Worm (Caenorhabditis elegans) whole organism, young adult: Measurements from ENCODE around the gene F11E6.4.

Source experiments
- B0261.1 ChIP-seq: sonication (generic microtip); optimal IDR thresholded peaks from 2 replicates; lab custom pipeline; 2016; ENCODE audit warnings: mild to moderate bottlenecking, missing genetic modification characterization, moderate library complexity, missing compliant biosample characterization
- C06A6.2 ChIP-seq: fragments of 200-800 bp; sonication (Bioruptor generic); conservative IDR thresholded peaks from 2 replicates; pipeline ENCODE4 v1.3.6; 2022; ENCODE audit warnings: missing genetic modification characterization, missing compliant biosample characterization
- F57A8.1 ChIP-seq: fragments of 200-800 bp; sonication (Bioruptor generic); optimal IDR thresholded peaks from 2 replicates; lab custom pipeline; 2018; ENCODE audit warnings: mild to moderate bottlenecking, missing genetic modification characterization, moderate library complexity, missing compliant biosample characterization
- T26A5.8 ChIP-seq: sonication (generic microtip); optimal IDR thresholded peaks from 2 replicates; lab custom pipeline; 2016; ENCODE audit warnings: missing genetic modification characterization, missing compliant biosample characterization
- Y53F4B.3 ChIP-seq: fragments of 200-800 bp; sonication (Bioruptor generic); IDR thresholded peaks from 2 replicates; pipeline ENCODE4 v1.3.6; 2022; ENCODE audit warnings: missing genetic modification reagents, missing genetic modification characterization, missing compliant biosample characterization
- Y53G8AR.9 ChIP-seq: fragments of 200-800 bp; sonication (Bioruptor generic); conservative IDR thresholded peaks from 2 replicates; pipeline ENCODE4 v1.3.6; 2022; ENCODE audit warnings: missing genetic modification reagents, missing genetic modification characterization, missing compliant biosample characterization
- Y67H2A.10 ChIP-seq: fragments of 200-800 bp; sonication (Bioruptor generic); conservative IDR thresholded peaks from 2 replicates; pipeline ENCODE4 v1.3.6; 2022; ENCODE audit warnings: missing genetic modification reagents, missing genetic modification characterization, missing compliant biosample characterization
- Y95B8A.8 ChIP-seq: fragments of 200-800 bp; sonication (Bioruptor generic); IDR thresholded peaks from 2 replicates; pipeline ENCODE4 v1.3.6; 2022; ENCODE audit warnings: missing genetic modification reagents, missing genetic modification characterization, missing compliant biosample characterization
- akir-1 ChIP-seq: fragments of 200-800 bp; sonication (Bioruptor generic); optimal IDR thresholded peaks from 2 replicates; lab custom pipeline; 2018; ENCODE audit warnings: mild to moderate bottlenecking, missing genetic modification characterization, moderate library complexity, missing compliant biosample characterization
- athp-1 ChIP-seq: sonication (generic microtip); optimal IDR thresholded peaks from 2 replicates; lab custom pipeline; 2017; ENCODE audit warnings: mild to moderate bottlenecking, missing genetic modification characterization, missing compliant biosample characterization
- ccch-3 ChIP-seq: fragments of 200-800 bp; sonication (Bioruptor generic); optimal IDR thresholded peaks from 2 replicates; lab custom pipeline; 2018; ENCODE audit warnings: mild to moderate bottlenecking, missing genetic modification characterization, missing compliant biosample characterization
- cebp-1 ChIP-seq, 2 experiments: fragments of 200-800 bp in 1 of 2; sonication (Bioruptor generic) in 1 of 2; sonication (generic microtip) in 1 of 2; IDR thresholded peaks in 1 of 2; optimal IDR thresholded peaks in 1 of 2; 2 replicates each; pipeline versions ENCODE4 v1.3.6 to Lab custom; 2017 to 2022; ENCODE audit warnings: missing compliant biosample characterization in 2 of 2, missing genetic modification characterization in 2 of 2, mild to moderate bottlenecking in 1 of 2, missing genetic modification reagents in 1 of 2, moderate library complexity in 1 of 2
- ceh-27 ChIP-seq: fragments of 200-800 bp; sonication (Bioruptor generic); optimal IDR thresholded peaks from 2 replicates; lab custom pipeline; 2018; ENCODE audit warnings: mild to moderate bottlenecking, missing genetic modification characterization, moderate library complexity, missing compliant biosample characterization
- ceh-79 ChIP-seq: sonication (generic microtip); optimal IDR thresholded peaks from 2 replicates; lab custom pipeline; 2017; ENCODE audit warnings: mild to moderate bottlenecking, missing genetic modification characterization, missing compliant biosample characterization
- ceh-91 ChIP-seq: fragments of 200-800 bp; sonication (Bioruptor generic); IDR thresholded peaks from 2 replicates; pipeline ENCODE4 v1.3.6; 2022; ENCODE audit warnings: missing genetic modification reagents, missing genetic modification characterization, missing compliant biosample characterization
- dox-1 ChIP-seq: fragments of 200-800 bp; sonication (Bioruptor generic); IDR thresholded peaks from 2 replicates; pipeline ENCODE4 v1.3.6; 2022; ENCODE audit warnings: missing genetic modification reagents, missing genetic modification characterization, missing compliant biosample characterization
- ekl-4 ChIP-seq: fragments of 200-800 bp; sonication (Bioruptor generic); IDR thresholded peaks from 2 replicates; pipeline ENCODE4 v1.3.6; 2022; ENCODE audit warnings: missing genetic modification reagents, missing genetic modification characterization, missing compliant biosample characterization
- fkh-3 ChIP-seq: sonication (generic microtip); optimal IDR thresholded peaks from 2 replicates; lab custom pipeline; 2016; ENCODE audit warnings: mild to moderate bottlenecking, missing genetic modification characterization, missing compliant biosample characterization
- lag-1 ChIP-seq: fragments of 200-800 bp; sonication (Bioruptor generic); IDR thresholded peaks from 2 replicates; pipeline ENCODE4 v1.3.6; 2022; ENCODE audit warnings: missing genetic modification reagents, missing genetic modification characterization, missing compliant biosample characterization
- let-526 ChIP-seq: fragments of 200-800 bp; sonication (Bioruptor generic); IDR thresholded peaks from 2 replicates; pipeline ENCODE4 v1.3.6; 2022; ENCODE audit warnings: missing genetic modification reagents, missing genetic modification characterization, missing compliant biosample characterization
- lin-35 ChIP-seq, 3 experiments: fragments of 150-350 bp in 2 of 3; sonication (generic microtip) in 1 of 3; optimal IDR thresholded peaks; 2 replicates each; lab custom pipeline; 2014 to 2018; ENCODE audit warnings: missing biosample characterization in 3 of 3, missing genetic modification characterization in 3 of 3, missing genetic modification reagents in 3 of 3
- mxl-1 ChIP-seq: sonication (generic microtip); optimal IDR thresholded peaks from 2 replicates; lab custom pipeline; 2016; ENCODE audit warnings: missing genetic modification characterization, missing compliant biosample characterization
- nfya-2 ChIP-seq: fragments of 200-800 bp; sonication (Bioruptor generic); IDR thresholded peaks from 2 replicates; pipeline ENCODE4 v1.3.6; 2022; ENCODE audit warnings: missing genetic modification reagents, missing genetic modification characterization, missing compliant biosample characterization
- nfyb-1 ChIP-seq: fragments of 200-800 bp; sonication (Bioruptor generic); IDR thresholded peaks from 2 replicates; pipeline ENCODE4 v1.3.6; 2022; ENCODE audit warnings: missing genetic modification reagents, missing genetic modification characterization, missing compliant biosample characterization
- nhr-27 ChIP-seq: fragments of 200-800 bp; sonication (Bioruptor generic); optimal IDR thresholded peaks from 2 replicates; lab custom pipeline; 2018; ENCODE audit warnings: mild to moderate bottlenecking, missing genetic modification characterization, moderate library complexity, missing compliant biosample characterization
- nhr-80 ChIP-seq: sonication (generic microtip); optimal IDR thresholded peaks from 2 replicates; lab custom pipeline; 2016; ENCODE audit warnings: missing genetic modification characterization, missing compliant biosample characterization
- pha-4 ChIP-seq: fragments of 150-350 bp; sonication (generic microtip); optimal IDR thresholded peaks from 2 replicates; lab custom pipeline; 2014; ENCODE audit warnings: missing biosample characterization, missing genetic modification reagents, missing genetic modification characterization
- rcor-1 ChIP-seq: fragments of 200-800 bp; sonication (Bioruptor generic); IDR thresholded peaks from 2 replicates; pipeline ENCODE4 v1.3.6; 2022; ENCODE audit warnings: missing genetic modification reagents, missing genetic modification characterization, missing compliant biosample characterization
- repo-1 ChIP-seq: sonication (generic microtip); optimal IDR thresholded peaks from 2 replicates; lab custom pipeline; 2017; ENCODE audit warnings: mild to moderate bottlenecking, missing genetic modification characterization, missing compliant biosample characterization
- sea-2 ChIP-seq: fragments of 200-800 bp; sonication (Bioruptor generic); IDR thresholded peaks from 2 replicates; pipeline ENCODE4 v1.3.6; 2022; ENCODE audit warnings: missing genetic modification characterization, missing compliant biosample characterization
- somi-1 ChIP-seq: fragments of 200-800 bp; sonication (Bioruptor generic); optimal IDR thresholded peaks from 2 replicates; lab custom pipeline; 2018; ENCODE audit warnings: mild to moderate bottlenecking, missing genetic modification characterization, missing compliant biosample characterization
- zfh-2 ChIP-seq: fragments of 200-800 bp; sonication (Bioruptor generic); conservative IDR thresholded peaks from 2 replicates; pipeline ENCODE4 v1.3.6; 2022; ENCODE audit warnings: missing genetic modification reagents, missing genetic modification characterization, missing compliant biosample characterization
- zim-3 ChIP-seq: sonication (generic microtip); optimal IDR thresholded peaks from 2 replicates; lab custom pipeline; 2017; ENCODE audit warnings: mild to moderate bottlenecking, missing genetic modification characterization, moderate library complexity, missing compliant biosample characterization
- ztf-18 ChIP-seq: sonication (generic microtip); optimal IDR thresholded peaks from 2 replicates; lab custom pipeline; 2016; ENCODE audit warnings: missing genotype, mild to moderate bottlenecking, missing genetic modification characterization, missing compliant biosample characterization

The F11E6.4 gene

DNA sequence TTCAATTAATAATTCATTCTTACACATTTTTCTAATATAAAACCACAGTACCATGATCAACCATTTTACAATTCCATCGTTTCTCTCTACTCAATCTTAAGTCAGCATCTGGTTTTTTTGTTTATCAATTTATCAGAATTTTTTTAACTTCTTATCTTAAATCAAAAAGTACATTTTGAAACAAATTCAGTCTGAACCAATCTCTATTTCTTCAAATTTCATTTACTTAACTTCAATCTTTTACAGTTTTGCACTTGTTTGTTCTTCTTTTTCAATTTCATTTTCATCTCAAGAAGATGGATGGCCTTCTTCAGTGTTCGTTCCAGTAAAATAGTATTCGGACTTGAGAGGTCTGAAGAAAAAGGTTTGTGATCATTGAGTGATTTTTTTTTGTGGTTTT is 2.9 kb upstream of the F11E6.4 start, which contains the start of gene gba-3:
Gene gba-3, plus strand, starts transcription at position 301 of the 400 bp plus-strand sequence.
- TF ChIP-seq T26A5.8 (no peak), Y67H2A.10 (no peak), ceh-91 (GFP tag; lab: Robert Waterston, UW) (no peak), Y53F4B.3 (GFP tag; lab: Robert Waterston, UW) (no peak), dox-1 (no peak), nhr-80 (tag; lab: Kevin White, UChicago) (no peak), athp-1 (no peak), nhr-27 (tag; lab: Kevin White, UChicago) (no peak), ccch-3 (GFP tag; lab: Kevin White, UChicago) (no peak), let-526 (GFP tag; lab: Robert Waterston, UW) (no peak), B0261.1 (tag; lab: Kevin White, UChicago) (no peak), ceh-79 (no peak)

DNA sequence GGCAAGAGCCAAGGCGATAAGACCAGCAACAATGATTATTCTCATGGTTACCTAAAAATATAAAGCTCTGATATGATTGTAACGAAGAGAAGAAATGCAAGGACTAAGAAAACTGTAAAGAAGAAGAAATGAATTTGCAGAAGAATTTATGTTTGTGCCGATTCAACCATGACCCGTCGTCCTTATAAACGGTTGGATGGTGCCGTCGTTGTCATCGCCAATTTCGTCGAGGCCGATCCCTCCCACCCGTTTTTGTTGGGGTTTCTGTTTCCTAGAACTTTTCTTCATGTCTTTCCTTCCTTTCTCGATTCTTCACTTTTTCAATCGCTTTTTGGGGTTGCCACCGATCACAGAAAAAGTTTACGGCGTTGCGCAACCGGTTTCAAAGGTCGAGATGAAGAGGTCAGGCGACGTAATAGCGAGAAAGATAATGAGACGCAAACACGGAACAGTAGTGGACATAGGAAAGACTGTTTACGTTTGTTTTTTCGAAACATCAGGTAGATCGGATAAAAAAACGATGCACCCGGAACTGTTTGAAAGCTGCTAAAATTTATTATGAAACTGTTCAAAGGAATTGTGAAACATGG is 1.8 kb upstream of the F11E6.4 start, which contains the start of gene epic-1:
Gene epic-1, minus strand, starts transcription at position 51 of the 590 bp plus-strand sequence.
- TF ChIP-seq lag-1, result no peak
- TF ChIP-seq ceh-27 (GFP tag; lab: Kevin White, UChicago), result peak; percentile 58
- TF ChIP-seq somi-1 (GFP tag; lab: Kevin White, UChicago), result peak; percentile 4
- TF ChIP-seq, all 124 proteins: peak for 2

DNA sequence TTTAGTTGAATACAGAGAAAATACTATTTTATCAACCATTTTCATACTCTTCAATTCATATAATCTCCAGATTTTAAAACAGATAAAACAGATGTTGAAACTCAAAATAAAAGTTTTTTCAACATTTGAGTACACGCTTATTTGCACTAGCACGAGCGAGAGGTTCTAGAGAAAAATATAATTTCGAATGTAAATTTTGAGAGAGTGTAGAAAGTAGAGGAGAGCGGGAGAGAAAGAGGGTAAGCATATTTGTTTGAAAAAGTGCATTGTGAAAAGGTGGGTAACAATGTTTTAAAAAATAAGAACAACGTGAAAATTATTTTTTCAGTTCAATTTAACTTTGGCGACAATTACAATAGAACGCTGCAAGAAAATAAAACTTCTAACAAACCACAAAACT is 2.3 kb downstream of the F11E6.4 start:
- TF ChIP-seq rcor-1 (GFP tag; lab: Robert Waterston, UW) (no peak), Y53F4B.3 (GFP tag; lab: Robert Waterston, UW) (no peak), fkh-3 (tag; lab: Kevin White, UChicago) (no peak), ekl-4 (no peak), Y53G8AR.9 (GFP tag; lab: Robert Waterston, UW) (0 out of 2 replicates have a peak, but pooled peaks have one; percentile 31), nfyb-1 (GFP tag; lab: Robert Waterston, UW) (no peak)
- TF ChIP-seq, all 124 proteins: peak for 1

DNA sequence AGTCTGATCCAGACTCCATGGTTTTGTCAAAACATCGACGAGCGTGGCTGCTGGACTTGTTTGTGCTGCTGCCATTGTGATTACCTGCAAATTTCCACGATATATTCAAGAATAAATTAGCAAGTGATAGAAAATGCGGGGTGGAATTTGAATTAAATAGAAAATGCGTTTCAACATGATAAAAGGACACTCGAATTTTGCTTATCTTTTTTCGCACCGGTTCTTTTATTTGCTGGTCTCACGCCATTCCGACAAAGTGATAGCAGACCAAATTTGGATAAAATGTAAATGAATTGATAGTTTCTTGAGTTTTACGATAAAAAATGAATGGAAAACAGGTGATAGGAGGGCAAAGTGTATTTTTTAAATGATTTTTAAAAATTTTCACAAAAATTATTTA is 2.8 kb downstream of the F11E6.4 start, which contains the start of gene elo-2:
Gene elo-2, minus strand, starts transcription at position 84 of the 400 bp plus-strand sequence.
- TF ChIP-seq C06A6.2 (GFP tag; lab: Robert Waterston, UW) (no peak), lin-35 (GFP tag; optimal IDR thresholded peaks at IDR 0.05; lab: Kevin White, UChicago) (no peak), F57A8.1 (GFP tag; lab: Kevin White, UChicago) (no peak), mxl-1 (tag; lab: Kevin White, UChicago) (no peak), repo-1 (tag; lab: Kevin White, UChicago) (no peak), zim-3 (tag; lab: Kevin White, UChicago) (no peak), nfya-2 (GFP tag; lab: Robert Waterston, UW) (no peak), Y95B8A.8 (GFP tag; lab: Robert Waterston, UW) (no peak), Y53G8AR.9 (GFP tag; lab: Robert Waterston, UW) (no peak), akir-1 (GFP tag; lab: Kevin White, UChicago) (no peak), pha-4 (no peak), nhr-80 (tag; lab: Kevin White, UChicago) (peak; percentile 51), cebp-1 (GFP tag; IDR thresholded peaks at IDR 0.05; lab: Robert Waterston, UW) (no peak), cebp-1 (tag; optimal IDR thresholded peaks at IDR 0.05; lab: Kevin White, UChicago) (no peak), B0261.1 (tag; lab: Kevin White, UChicago) (no peak), sea-2 (GFP tag; lab: Robert Waterston, UW) (no peak), nfyb-1 (GFP tag; lab: Robert Waterston, UW) (0 out of 2 replicates have a peak, but pooled peaks have one; percentile 19), zfh-2 (GFP tag; lab: Robert Waterston, UW) (no peak), ztf-18 (peak; percentile 22)
